Worm (Caenorhabditis elegans): ENCODE results near the gene nucb-1.
A peak's percentile ranks its signal among the peaks of the same experiment; 100 is the strongest.

nucb-1 gene

DNA sequence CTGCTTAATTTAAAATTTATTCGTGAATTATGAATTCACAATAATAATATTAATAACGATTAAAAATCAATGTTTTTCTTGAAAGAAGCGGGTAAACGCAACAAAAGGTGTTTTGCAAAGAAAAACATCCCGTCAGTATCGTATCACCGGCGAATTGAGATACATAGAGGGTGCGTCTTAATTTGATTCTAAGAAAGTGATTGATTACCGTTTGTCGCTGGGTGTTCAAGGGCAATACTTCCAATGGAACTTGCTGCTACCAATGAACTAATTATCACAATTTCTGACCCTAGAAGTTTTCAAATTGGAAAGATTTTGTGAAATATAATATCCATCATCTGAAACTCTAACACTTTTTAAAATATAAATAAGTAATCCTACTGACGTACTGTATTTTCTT lies 48.1 kb downstream of the nucb-1 start:
- TF ChIP-seq nhr-23 (tag; optimal IDR thresholded peaks at IDR 0.05) = peak; percentile 32
- peak in 1 of 3 experiments; percentile 43 for TF ChIP-seq elt-3 (tag; optimal IDR thresholded peaks at IDR 0.05)
- TF ChIP-seq lin-39 (tag; optimal IDR thresholded peaks at IDR 0.05) = peak; percentile 45
- TF ChIP-seq elt-1 (tag; optimal IDR thresholded peaks at IDR 0.05) = no peak
- peak; percentile 61 for TF ChIP-seq nhr-25 (tag; optimal IDR thresholded peaks at IDR 0.05)
- no peak for TF ChIP-seq sea-2 (GFP tag; optimal IDR thresholded peaks at IDR 0.05)
- TF ChIP-seq nhr-12 (tag; optimal IDR thresholded peaks at IDR 0.05) = no peak
- TF ChIP-seq fos-1 (tag; optimal IDR thresholded peaks at IDR 0.05) = no peak

DNA sequence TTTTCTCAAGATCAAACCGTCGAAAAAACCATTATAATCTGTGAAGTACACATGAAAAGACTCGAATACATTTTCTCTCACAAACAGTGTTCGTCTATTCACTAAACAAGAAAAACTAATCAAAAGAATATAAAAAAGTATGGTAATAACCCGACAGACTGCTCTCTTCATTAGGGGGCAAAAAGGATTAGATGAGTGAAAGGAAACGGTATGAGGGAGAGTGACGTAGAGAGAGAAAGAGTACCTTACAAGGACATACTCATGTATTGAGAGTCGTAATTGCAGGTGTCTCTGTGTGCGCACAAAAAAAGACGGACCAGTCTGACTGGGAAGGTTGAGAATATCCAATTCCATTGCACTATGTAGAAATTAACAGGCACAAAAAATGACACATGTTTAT lies 52.2 kb downstream of the nucb-1 start:
- no peak for TF ChIP-seq unc-62 (GFP tag; optimal IDR thresholded peaks at IDR 0.05)
- TF ChIP-seq nhr-67 (tag; optimal IDR thresholded peaks at IDR 0.05) = no peak
- TF ChIP-seq elt-2 (tag; optimal IDR thresholded peaks at IDR 0.05) = no peak
- no peak for TF ChIP-seq mdl-1 (tag; optimal IDR thresholded peaks at IDR 0.05)
- no peak for TF ChIP-seq nhr-43 (tag; optimal IDR thresholded peaks at IDR 0.05; ENCODE audit: poor library complexity, severe bottlenecking)
- no peak for TF ChIP-seq elt-3 (tag; optimal IDR thresholded peaks at IDR 0.05)
